Worm (Caenorhabditis elegans) whole organism, dauer: ENCODE measurements around the gene ZK1290.1.

ENCODE experiments used
- unc-62 ChIP-seq: sonication (generic microtip); optimal IDR thresholded peaks from 2 replicates; lab custom pipeline; 2017; ENCODE audit warnings: missing biosample characterization, missing genetic modification reagents, missing genetic modification characterization

Gene ZK1290.1

ce11 chrII:7598702-7599314 lies 37.2 kb downstream of the ZK1290.1 start, which contains the start of gene pgam-5:
pgam-5 (minus strand) TSS chrII:7598752.
- TF ChIP-seq unc-62 = no peak

- TF ChIP-seq unc-62 = no peak
Measured at ce11 chrII:7599357-7599756, 37.8 kb downstream of the ZK1290.1 start, which contains the start of gene npp-21. npp-21 (plus strand) TSS chrII:7599657.

ce11 chrII:7605306-7605705 lies 43.7 kb downstream of the ZK1290.1 start, which contains the start of gene osm-8:
osm-8 (minus strand) TSS chrII:7605406.
- no peak for TF ChIP-seq unc-62

- TF ChIP-seq unc-62 = no peak
Measured at ce11 chrII:7607953-7608352, 46.4 kb downstream of the ZK1290.1 start, which contains the start of gene lips-17. lips-17 (plus strand) TSS chrII:7608253.
